Worm (Caenorhabditis elegans) whole organism, L4 larva: ENCODE measurements around the gene W05E10.5.

Experiments
- T20F7.1 ChIP-seq: fragments of 200-800 bp; sonication (Bioruptor generic); optimal IDR thresholded peaks from 2 replicates; lab custom pipeline; 2018; ENCODE audit warnings: mild to moderate bottlenecking, missing genetic modification characterization, missing compliant biosample characterization
- ceh-44 ChIP-seq: fragments of 200-800 bp; sonication (Bioruptor generic); IDR thresholded peaks from 2 replicates; pipeline ENCODE4 v1.3.6; 2022; ENCODE audit warnings: missing genetic modification reagents, missing genetic modification characterization, missing compliant biosample characterization
- gei-8 ChIP-seq: fragments of 200-800 bp; sonication (Bioruptor generic); optimal IDR thresholded peaks from 2 replicates; lab custom pipeline; 2018; ENCODE audit warnings: mild to moderate bottlenecking, missing genetic modification characterization, missing compliant biosample characterization
- hlh-30 ChIP-seq: sonication (generic microtip); optimal IDR thresholded peaks from 2 replicates; lab custom pipeline; 2017; ENCODE audit warnings: antibody characterized with exemption, mild to moderate bottlenecking, missing genetic modification characterization, missing compliant biosample characterization; ENCODE audit not compliant: insufficient read depth
- nhr-28 ChIP-seq: fragments of 150-350 bp; optimal IDR thresholded peaks from 2 replicates; lab custom pipeline; 2014; ENCODE audit warnings: missing biosample characterization, missing genetic modification characterization
- spr-1 ChIP-seq: sonication (generic microtip); optimal IDR thresholded peaks from 2 replicates; lab custom pipeline; 2016; ENCODE audit warnings: mild to moderate bottlenecking, missing genetic modification characterization, missing compliant biosample characterization

The W05E10.5 gene

ce11 chrV:11644166-11644565 lies 51.3 kb downstream of the W05E10.5 start, which contains the start of gene bir-1 (continued):
- TF ChIP-seq hlh-30 (tag; lab: Kevin White, UChicago), result peak; percentile 72
- peak; percentile 50 for TF ChIP-seq nhr-28
- peak; percentile 48 for TF ChIP-seq T20F7.1
- TF ChIP-seq gei-8 (GFP tag; lab: Kevin White, UChicago), result no peak
- TF ChIP-seq spr-1 (tag; lab: Kevin White, UChicago), result no peak
- no peak for TF ChIP-seq ceh-44
